Fruit fly (Drosophila melanogaster) whole organism, wandering third instar larva: Measurements from ENCODE around the gene Nab2.

Source experiments
- Abd-B ChIP-seq: fragments of >200 bp; optimal IDR thresholded peaks from 2 replicates; lab custom pipeline; 2017; ENCODE audit warnings: missing biosample characterization, missing genetic modification characterization
- CG32264 ChIP-seq: fragments of 200-800 bp; sonication (Bioruptor generic); optimal IDR thresholded peaks from 2 replicates; lab custom pipeline; 2016; ENCODE audit warnings: missing biosample characterization, missing genetic modification characterization
- CG9705 ChIP-seq: fragments of 200-800 bp; sonication (Bioruptor generic); optimal IDR thresholded peaks from 2 replicates; lab custom pipeline; 2018; ENCODE audit warnings: missing biosample characterization, mild to moderate bottlenecking, missing genetic modification characterization
- CrebA ChIP-seq: fragments of 200-800 bp; sonication (Bioruptor generic); optimal IDR thresholded peaks from 2 replicates; lab custom pipeline; 2016; ENCODE audit warnings: missing biosample characterization, mild to moderate bottlenecking, missing genetic modification characterization, borderline replicate concordance
- Dfd ChIP-seq: fragments of >200 bp; optimal IDR thresholded peaks from 2 replicates; lab custom pipeline; 2017; ENCODE audit warnings: missing biosample characterization, missing genetic modification characterization
- Dif ChIP-seq: fragments of 200-275, 200-300 bp; sonication (Bioruptor generic); optimal IDR thresholded peaks from 2 replicates; lab custom pipeline; 2018; ENCODE audit warnings: missing biosample characterization, missing genetic modification characterization; ENCODE audit not compliant: partially characterized antibody
- GATAd ChIP-seq: sonication (Bioruptor generic); optimal IDR thresholded peaks from 2 replicates; lab custom pipeline; 2016; ENCODE audit warnings: missing biosample characterization, missing genetic modification characterization
- HLH106 ChIP-seq: fragments of 200-800 bp; optimal IDR thresholded peaks from 3 replicates; lab custom pipeline; 2019; ENCODE audit warnings: missing biosample characterization, mild to moderate bottlenecking, missing genetic modification characterization, moderate library complexity
- Hnf4 ChIP-seq: fragments of 200-800 bp; sonication (Bioruptor generic); optimal IDR thresholded peaks from 2 replicates; lab custom pipeline; 2016; ENCODE audit warnings: missing biosample characterization, mild to moderate bottlenecking, missing genetic modification characterization
- Hr78 ChIP-seq: fragments of >200 bp; optimal IDR thresholded peaks from 2 replicates; lab custom pipeline; 2017; ENCODE audit warnings: missing biosample characterization, missing genetic modification characterization
- Hr83 ChIP-seq: fragments of 200-300 bp; sonication (Bioruptor generic); optimal IDR thresholded peaks from 2 replicates; lab custom pipeline; 2016; ENCODE audit warnings: missing biosample characterization, mild to moderate bottlenecking, missing genetic modification characterization, moderate library complexity; ENCODE audit not compliant: poor library complexity, severe bottlenecking
- Jra ChIP-seq: sonication (Bioruptor generic); optimal IDR thresholded peaks from 2 replicates; lab custom pipeline; 2016; ENCODE audit warnings: missing biosample characterization, missing genetic modification characterization
- Mio ChIP-seq: sonication (Bioruptor generic); optimal IDR thresholded peaks from 2 replicates; lab custom pipeline; 2016; ENCODE audit warnings: missing biosample characterization, missing genetic modification characterization
- Myc ChIP-seq: fragments of >200 bp; optimal IDR thresholded peaks from 2 replicates; lab custom pipeline; 2017
- N ChIP-seq: fragments of >200 bp; optimal IDR thresholded peaks from 2 replicates; lab custom pipeline; 2018; ENCODE audit warnings: missing biosample characterization, missing external identifiers, missing genetic modification characterization
- OdsH ChIP-seq: fragments of 200-800 bp; sonication (Bioruptor generic); optimal IDR thresholded peaks from 2 replicates; lab custom pipeline; 2016; ENCODE audit warnings: missing biosample characterization, mild to moderate bottlenecking, missing genetic modification characterization
- Rel ChIP-seq, 2 experiments: fragments of 200-800 bp; sonication (Bioruptor generic) in 1 of 2; optimal IDR thresholded peaks; 2 replicates in 1 of 2; 3 replicates in 1 of 2; lab custom pipeline; 2016 to 2019; ENCODE audit warnings: mild to moderate bottlenecking in 2 of 2, missing biosample characterization in 2 of 2, missing genetic modification characterization in 2 of 2, moderate library complexity in 1 of 2
- Sp1 ChIP-seq: fragments of 200-800 bp; sonication (Bioruptor generic); optimal IDR thresholded peaks from 3 replicates; lab custom pipeline; 2019; ENCODE audit warnings: missing biosample characterization, mild to moderate bottlenecking, missing genetic modification characterization, moderate library complexity
- Vsx2 ChIP-seq: fragments of 200-300, 225-300 bp; sonication (Bioruptor generic); optimal IDR thresholded peaks from 2 replicates; lab custom pipeline; 2018; ENCODE audit warnings: missing biosample characterization, missing genetic modification characterization; ENCODE audit not compliant: partially characterized antibody
- br ChIP-seq: fragments of 200-800 bp; sonication (Bioruptor generic); optimal IDR thresholded peaks from 2 replicates; lab custom pipeline; 2016; ENCODE audit warnings: missing biosample characterization, missing genetic modification characterization
- brk ChIP-seq: fragments of 200-800 bp; sonication (Bioruptor generic); optimal IDR thresholded peaks from 2 replicates; lab custom pipeline; 2016; ENCODE audit warnings: missing biosample characterization, mild to moderate bottlenecking, missing genetic modification characterization
- dl ChIP-seq, 2 experiments: fragments of 175-275, 200-275 bp in 1 of 2; fragments of 200-275 bp in 1 of 2; sonication (Bioruptor generic); optimal IDR thresholded peaks; lab custom pipeline; 2018; ENCODE audit warnings: mild to moderate bottlenecking in 2 of 2, missing biosample characterization in 2 of 2, missing genetic modification characterization in 2 of 2, moderate library complexity in 2 of 2; ENCODE audit not compliant: partially characterized antibody in 2 of 2, insufficient read depth in 1 of 2
- dmrt93B ChIP-seq: fragments of 200-800 bp; sonication (Bioruptor generic); optimal IDR thresholded peaks from 2 replicates; lab custom pipeline; 2018; ENCODE audit warnings: missing biosample characterization, mild to moderate bottlenecking, missing genetic modification characterization
- dsf ChIP-seq: sonication (Bioruptor generic); optimal IDR thresholded peaks from 2 replicates; lab custom pipeline; 2016; ENCODE audit warnings: missing biosample characterization, missing genetic modification characterization, borderline replicate concordance
- ey ChIP-seq: fragments of 200-800 bp; sonication (Bioruptor generic); optimal IDR thresholded peaks from 2 replicates; lab custom pipeline; 2016; ENCODE audit warnings: missing biosample characterization, missing genetic modification characterization
- foxo ChIP-seq, 2 experiments: fragments of 200-800 bp; sonication (Bioruptor generic); optimal IDR thresholded peaks; 2 replicates in 1 of 2; 3 replicates in 1 of 2; lab custom pipeline; 2016 to 2017; ENCODE audit warnings: missing biosample characterization in 2 of 2, missing genetic modification characterization in 2 of 2
- fru ChIP-seq: fragments of 200-800 bp; sonication (Bioruptor generic); optimal IDR thresholded peaks from 3 replicates; lab custom pipeline; 2016; ENCODE audit warnings: missing biosample characterization, mild to moderate bottlenecking, missing genetic modification characterization
- h ChIP-seq: fragments of 200-800 bp; sonication (Bioruptor generic); optimal IDR thresholded peaks from 3 replicates; lab custom pipeline; 2016; ENCODE audit warnings: missing biosample characterization, mild to moderate bottlenecking, missing genetic modification characterization
- jim ChIP-seq: fragments of 175-275, 200-325 bp; sonication (Bioruptor generic); optimal IDR thresholded peaks from 2 replicates; lab custom pipeline; 2016; ENCODE audit warnings: missing biosample characterization, mild to moderate bottlenecking, missing genetic modification characterization
- lola ChIP-seq: fragments of >200 bp; optimal IDR thresholded peaks from 2 replicates; lab custom pipeline; 2017; ENCODE audit warnings: missing biosample characterization, missing genetic modification characterization
- pan ChIP-seq: fragments of >200 bp; optimal IDR thresholded peaks from 2 replicates; lab custom pipeline; 2017
- psq ChIP-seq: fragments of 200-800 bp; sonication (Bioruptor generic); optimal IDR thresholded peaks from 3 replicates; lab custom pipeline; 2017; ENCODE audit warnings: missing biosample characterization, mild to moderate bottlenecking, missing genetic modification characterization, moderate library complexity
- rgr ChIP-seq: fragments of 200-800 bp; sonication (Bioruptor generic); optimal IDR thresholded peaks from 3 replicates; lab custom pipeline; 2016; ENCODE audit warnings: missing biosample characterization, mild to moderate bottlenecking, missing genetic modification characterization
- sage ChIP-seq: fragments of 200-800 bp; sonication (Bioruptor generic); optimal IDR thresholded peaks from 2 replicates; lab custom pipeline; 2016; ENCODE audit warnings: missing biosample characterization, mild to moderate bottlenecking, missing genetic modification characterization
- sv ChIP-seq: fragments of 200-800 bp; sonication (Bioruptor generic); optimal IDR thresholded peaks from 3 replicates; lab custom pipeline; 2016; ENCODE audit warnings: missing biosample characterization, missing genetic modification characterization
- tai ChIP-seq: sonication (Bioruptor generic); optimal IDR thresholded peaks from 2 replicates; lab custom pipeline; 2016; ENCODE audit warnings: missing biosample characterization, missing genetic modification characterization
- usp ChIP-seq: fragments of >200 bp; optimal IDR thresholded peaks from 2 replicates; lab custom pipeline; 2017; ENCODE audit warnings: missing biosample characterization, missing genetic modification characterization
- woc ChIP-seq: sonication (Bioruptor generic); optimal IDR thresholded peaks from 2 replicates; lab custom pipeline; 2016; ENCODE audit warnings: missing biosample characterization, mild to moderate bottlenecking, missing genetic modification characterization

The Nab2 gene

dm6 chr3R:24299148-24299547, 19.1 kb downstream of the Nab2 start:
- TF ChIP-seq psq (GFP tag; lab: Kevin White, UChicago): no peak
- peak; percentile 19 for TF ChIP-seq Vsx2
- TF ChIP-seq Hr83 (GFP tag; lab: Kevin White, UChicago): peak; percentile 29
- no peak for TF ChIP-seq jim
- no peak for TF ChIP-seq dsf
- peak; percentile 7 for TF ChIP-seq Dif (GFP tag; lab: Kevin White, UChicago)

DNA sequence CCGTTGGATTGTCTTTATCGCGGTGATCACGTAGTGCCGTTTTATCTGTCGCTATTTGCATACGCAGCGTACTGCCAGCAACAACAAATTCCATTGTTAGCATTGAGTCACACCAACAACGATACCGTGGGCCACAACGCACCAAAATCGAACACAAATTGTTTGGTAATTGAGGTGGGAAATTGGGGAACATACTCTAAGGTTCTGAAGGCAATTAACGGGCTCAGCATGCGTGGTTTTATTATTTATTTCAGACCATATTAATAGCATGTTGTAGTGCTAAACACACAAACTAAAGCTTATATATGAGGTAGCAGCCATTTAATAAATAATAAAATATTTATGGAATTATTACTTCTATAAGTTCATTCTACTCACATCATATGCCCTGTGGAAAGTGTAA, 19.7 kb downstream of the Nab2 start:
- TF ChIP-seq N (no peak), psq (GFP tag; lab: Kevin White, UChicago) (peak; percentile 22), Abd-B (GFP tag; lab: Kevin White, UChicago) (no peak), CG32264 (GFP tag; lab: Kevin White, UChicago) (peak; percentile 9), Rel (GFP tag; optimal IDR thresholded peaks at IDR 0.05; lab: Kevin White, UChicago) (no peak), Rel (tag; optimal IDR thresholded peaks at IDR 0.05; lab: Kevin White, UChicago) (no peak), ey (GFP tag; lab: Kevin White, UChicago) (peak; percentile 25), pan (lab: Kevin White, UChicago) (no peak), Sp1 (peak; percentile 24), dmrt93B (GFP tag; lab: Kevin White, UChicago) (peak; percentile 36), Hr78 (GFP tag; lab: Kevin White, UChicago) (no peak), br (GFP tag; lab: Kevin White, UChicago) (peak; percentile 47), HLH106 (tag; lab: Kevin White, UChicago) (peak; percentile 39), fru (GFP tag; lab: Kevin White, UChicago) (peak; percentile 44), foxo (GFP tag; optimal IDR thresholded peaks at IDR 0.05; lab: Kevin White, UChicago) (peak in 1 of 2 experiments; percentile 61), GATAd (GFP tag; lab: Kevin White, UChicago) (peak; percentile 14), dsf (peak; percentile 56), CrebA (GFP tag; lab: Kevin White, UChicago) (no peak), lola (GFP tag; lab: Kevin White, UChicago) (no peak), usp (GFP tag; lab: Kevin White, UChicago) (no peak), jim (peak; percentile 56), Hnf4 (peak; percentile 68), Vsx2 (no peak), Hr83 (GFP tag; lab: Kevin White, UChicago) (peak; percentile 99), h (GFP tag; lab: Kevin White, UChicago) (peak; percentile 64), woc (GFP tag; lab: Kevin White, UChicago) (no peak), Jra (peak; percentile 76), Dfd (no peak), Myc (lab: Kevin White, UChicago) (no peak), Dif (GFP tag; lab: Kevin White, UChicago) (no peak), sage (GFP tag; lab: Kevin White, UChicago) (no peak), rgr (peak; percentile 66), Mio (no peak), dl (GFP tag; optimal IDR thresholded peaks at IDR 0.05; lab: Kevin White, UChicago; ENCODE audit: insufficient read depth in 1 of 2, partially characterized antibody in 2 of 2) (no peak), brk (GFP tag; lab: Kevin White, UChicago) (peak; percentile 30), sv (no peak), tai (GFP tag; lab: Kevin White, UChicago) (peak; percentile 80), OdsH (GFP tag; lab: Kevin White, UChicago) (peak; percentile 35), CG9705 (no peak)
